Worm (Caenorhabditis elegans) whole organism, L4 larva: ENCODE measurements around the gene F32H5.3.

Experiments used
- D1046.2 ChIP-seq: fragments of 200-800 bp; sonication (Bioruptor generic); IDR thresholded peaks from 2 replicates; pipeline ENCODE4 v1.3.6; 2022; ENCODE audit warnings: missing genetic modification characterization, missing compliant biosample characterization
- F26F4.8 ChIP-seq: fragments of 200-800 bp; sonication (Bioruptor generic); conservative IDR thresholded peaks from 2 replicates; pipeline ENCODE4 v1.3.6; 2022; ENCODE audit warnings: missing genetic modification characterization, missing compliant biosample characterization
- F44E2.7 ChIP-seq: fragments of 200-800 bp; sonication (Bioruptor generic); IDR thresholded peaks from 2 replicates; pipeline ENCODE4 v2.1.2; 2022; ENCODE audit warnings: missing genetic modification characterization, missing compliant biosample characterization
- R02D3.7 ChIP-seq: fragments of 150-350 bp; sonication (generic microtip); optimal IDR thresholded peaks from 3 replicates; lab custom pipeline; 2014; ENCODE audit warnings: missing biosample characterization, missing genetic modification characterization
- T20F7.1 ChIP-seq: fragments of 200-800 bp; sonication (Bioruptor generic); optimal IDR thresholded peaks from 2 replicates; lab custom pipeline; 2018; ENCODE audit warnings: mild to moderate bottlenecking, missing genetic modification characterization, missing compliant biosample characterization
- T26A8.4 ChIP-seq: fragments of 200-800 bp; sonication (Bioruptor generic); IDR thresholded peaks from 2 replicates; pipeline ENCODE4 v1.3.6; 2022; ENCODE audit warnings: missing genetic modification characterization, missing compliant biosample characterization
- Y105C5A.15 ChIP-seq: fragments of 200-800 bp; sonication (Bioruptor generic); IDR thresholded peaks from 2 replicates; pipeline ENCODE4 v1.3.6; 2022; ENCODE audit warnings: missing genetic modification characterization, missing compliant biosample characterization
- Y5F2A.4 ChIP-seq: fragments of 200-800 bp; sonication (Bioruptor generic); optimal IDR thresholded peaks from 2 replicates; lab custom pipeline; 2018; ENCODE audit warnings: mild to moderate bottlenecking, missing genetic modification characterization, missing compliant biosample characterization
- Y75B8A.6 ChIP-seq: fragments of 200-800 bp; sonication (Bioruptor generic); IDR thresholded peaks from 2 replicates; pipeline ENCODE4 v1.3.6; 2022; ENCODE audit warnings: missing genetic modification reagents, missing genetic modification characterization, missing compliant biosample characterization
- ZK337.2 ChIP-seq: fragments of 200-800 bp; sonication (Bioruptor generic); IDR thresholded peaks from 2 replicates; pipeline ENCODE4 v1.3.6; 2022; ENCODE audit warnings: missing genetic modification reagents, missing genetic modification characterization, missing compliant biosample characterization
- aha-1 ChIP-seq: fragments of 150-350 bp; peaks from one replicate; lab custom pipeline; 2014; ENCODE audit warnings: missing biosample characterization, missing genetic modification characterization
- ceh-28 ChIP-seq: fragments of 150-350 bp; optimal IDR thresholded peaks from 2 replicates; lab custom pipeline; 2014; ENCODE audit warnings: missing biosample characterization, missing genetic modification reagents, missing genetic modification characterization
- ceh-32 ChIP-seq: sonication (generic microtip); optimal IDR thresholded peaks from 2 replicates; lab custom pipeline; 2016; ENCODE audit warnings: mild to moderate bottlenecking, missing genetic modification characterization, missing compliant biosample characterization; ENCODE audit not compliant: poor library complexity
- ceh-44 ChIP-seq: fragments of 200-800 bp; sonication (Bioruptor generic); IDR thresholded peaks from 2 replicates; pipeline ENCODE4 v1.3.6; 2022; ENCODE audit warnings: missing genetic modification reagents, missing genetic modification characterization, missing compliant biosample characterization
- ceh-82 ChIP-seq: sonication (generic microtip); optimal IDR thresholded peaks from 2 replicates; lab custom pipeline; 2017; ENCODE audit warnings: missing biosample characterization, missing genetic modification characterization
- ces-1 ChIP-seq: fragments of 150-350 bp; sonication (generic microtip); optimal IDR thresholded peaks from 4 replicates; lab custom pipeline; 2014; ENCODE audit warnings: missing biosample characterization, missing genetic modification reagents, missing genetic modification characterization
- cey-2 ChIP-seq: sonication (generic microtip); optimal IDR thresholded peaks from 3 replicates; lab custom pipeline; 2017; ENCODE audit warnings: missing genetic modification characterization, mild to moderate bottlenecking, missing compliant biosample characterization, antibody characterized with exemption, borderline replicate concordance; ENCODE audit not compliant: insufficient read depth
- daf-8 ChIP-seq: fragments of 200-800 bp; sonication (Bioruptor generic); IDR thresholded peaks from 2 replicates; pipeline ENCODE4 v1.3.6; 2022; ENCODE audit warnings: missing genetic modification characterization, missing compliant biosample characterization
- dmd-6 ChIP-seq: fragments of 200-800 bp; sonication (Bioruptor generic); IDR thresholded peaks from 2 replicates; pipeline ENCODE4 v1.3.6; 2022; ENCODE audit warnings: missing genetic modification reagents, missing genetic modification characterization, missing compliant biosample characterization
- dmd-8 ChIP-seq: fragments of 200-800 bp; sonication (Bioruptor generic); IDR thresholded peaks from 2 replicates; pipeline ENCODE4 v1.3.6; 2022; ENCODE audit warnings: missing genetic modification characterization, missing compliant biosample characterization
- egl-43 ChIP-seq: fragments of 200-800 bp; sonication (Bioruptor generic); IDR thresholded peaks from 2 replicates; pipeline ENCODE4 v1.3.6; 2022; ENCODE audit warnings: missing genetic modification reagents, missing genetic modification characterization, missing compliant biosample characterization
- fkh-10 ChIP-seq: fragments of 150-350 bp; optimal IDR thresholded peaks from 2 replicates; lab custom pipeline; 2014; ENCODE audit warnings: missing biosample characterization, missing genetic modification reagents, missing genetic modification characterization
- fos-1 ChIP-seq: fragments of 150-350 bp; optimal IDR thresholded peaks from 2 replicates; lab custom pipeline; 2014; ENCODE audit warnings: missing biosample characterization, missing genetic modification characterization
- jun-1 ChIP-seq: fragments of 150-350 bp; optimal IDR thresholded peaks from 2 replicates; lab custom pipeline; 2014; ENCODE audit warnings: missing biosample characterization, missing genetic modification reagents, missing genetic modification characterization
- lin-1 ChIP-seq: fragments of 200-800 bp; sonication (Bioruptor generic); IDR thresholded peaks from 2 replicates; pipeline ENCODE4 v1.3.6; 2022; ENCODE audit warnings: missing genetic modification reagents, missing genetic modification characterization, missing compliant biosample characterization
- lin-13 ChIP-seq: fragments of 150-350 bp; optimal IDR thresholded peaks from 2 replicates; lab custom pipeline; 2014; ENCODE audit warnings: missing biosample characterization, missing genetic modification reagents, missing genetic modification characterization
- lin-15B ChIP-seq: fragments of 150-350 bp; sonication (generic microtip); optimal IDR thresholded peaks from 3 replicates; lab custom pipeline; 2014; ENCODE audit warnings: missing biosample characterization, missing genetic modification characterization
- lin-39 ChIP-seq: fragments of 150-350 bp; optimal IDR thresholded peaks from 2 replicates; lab custom pipeline; 2014; ENCODE audit warnings: missing biosample characterization, missing genetic modification reagents, missing genetic modification characterization
- lir-3 ChIP-seq: sonication (generic microtip); optimal IDR thresholded peaks from 2 replicates; lab custom pipeline; 2016; ENCODE audit warnings: mild to moderate bottlenecking, missing genetic modification characterization, missing compliant biosample characterization
- lsy-2 ChIP-seq, 2 experiments: fragments of 150-350 bp in 1 of 2; sonication (generic microtip) in 1 of 2; optimal IDR thresholded peaks; 2 replicates each; lab custom pipeline; 2014 to 2017; ENCODE audit warnings: missing biosample characterization in 2 of 2, missing genetic modification characterization in 2 of 2
- madf-9 ChIP-seq: fragments of 200-800 bp; sonication (Bioruptor generic); conservative IDR thresholded peaks from 2 replicates; pipeline ENCODE4 v1.3.6; 2022; ENCODE audit warnings: missing genetic modification reagents, missing genetic modification characterization, missing compliant biosample characterization
- mep-1 ChIP-seq: fragments of 150-350 bp; sonication (generic microtip); optimal IDR thresholded peaks from 3 replicates; lab custom pipeline; 2014; ENCODE audit warnings: missing biosample characterization, missing genetic modification characterization
- mxl-3 ChIP-seq: fragments of 200-800 bp; sonication (Bioruptor generic); optimal IDR thresholded peaks from 2 replicates; lab custom pipeline; 2018; ENCODE audit warnings: mild to moderate bottlenecking, missing genetic modification characterization, missing compliant biosample characterization
- nhr-102 ChIP-seq: sonication (generic microtip); optimal IDR thresholded peaks from 2 replicates; lab custom pipeline; 2016; ENCODE audit warnings: mild to moderate bottlenecking, missing genetic modification characterization, moderate library complexity, missing compliant biosample characterization
- nhr-11 ChIP-seq: fragments of 150-350 bp; optimal IDR thresholded peaks from 2 replicates; lab custom pipeline; 2014; ENCODE audit warnings: missing biosample characterization, missing genetic modification characterization
- nhr-111 ChIP-seq: fragments of 200-800 bp; sonication (Bioruptor generic); optimal IDR thresholded peaks from 2 replicates; lab custom pipeline; 2018; ENCODE audit warnings: mild to moderate bottlenecking, missing genetic modification characterization, missing compliant biosample characterization
- nhr-25 ChIP-seq: sonication (generic microtip); optimal IDR thresholded peaks from 2 replicates; lab custom pipeline; 2017; ENCODE audit warnings: missing genetic modification characterization, mild to moderate bottlenecking, missing compliant biosample characterization, antibody characterized with exemption, moderate library complexity, borderline replicate concordance; ENCODE audit not compliant: insufficient read depth
- nhr-28 ChIP-seq: fragments of 150-350 bp; optimal IDR thresholded peaks from 2 replicates; lab custom pipeline; 2014; ENCODE audit warnings: missing biosample characterization, missing genetic modification characterization
- nhr-42 ChIP-seq: fragments of 200-800 bp; sonication (Bioruptor generic); IDR thresholded peaks from 2 replicates; pipeline ENCODE4 v1.3.6; 2022; ENCODE audit warnings: missing genetic modification characterization, missing compliant biosample characterization
- nhr-48 ChIP-seq: sonication (generic microtip); optimal IDR thresholded peaks from 2 replicates; lab custom pipeline; 2016; ENCODE audit warnings: mild to moderate bottlenecking, missing genetic modification characterization, missing compliant biosample characterization
- nhr-77 ChIP-seq: fragments of 150-350 bp; optimal IDR thresholded peaks from 2 replicates; lab custom pipeline; 2014; ENCODE audit warnings: missing biosample characterization, missing genetic modification characterization
- pha-4 ChIP-seq, 2 experiments: fragments of 150-350 bp in 1 of 2; fragments of 200-800 bp in 1 of 2; sonication (Bioruptor generic) in 1 of 2; IDR thresholded peaks in 1 of 2; optimal IDR thresholded peaks in 1 of 2; 2 replicates each; pipeline versions ENCODE4 v1.3.6 to Lab custom; 2014 to 2022; ENCODE audit warnings: missing genetic modification characterization in 2 of 2, missing genetic modification reagents in 2 of 2, missing biosample characterization in 1 of 2, missing compliant biosample characterization in 1 of 2
- php-3 ChIP-seq: fragments of 200-800 bp; sonication (Bioruptor generic); IDR thresholded peaks from 2 replicates; pipeline ENCODE4 v1.3.6; 2022; ENCODE audit warnings: missing genetic modification reagents, missing genetic modification characterization, missing compliant biosample characterization
- pqm-1 ChIP-seq: sonication (generic microtip); optimal IDR thresholded peaks from 2 replicates; lab custom pipeline; 2017; ENCODE audit warnings: missing biosample characterization, missing genetic modification characterization
- rbr-2 ChIP-seq: sonication (generic microtip); optimal IDR thresholded peaks from 2 replicates; lab custom pipeline; 2016; ENCODE audit warnings: missing genotype, missing genetic modification characterization, missing compliant biosample characterization
- sdz-12 ChIP-seq: fragments of 200-800 bp; sonication (Bioruptor generic); optimal IDR thresholded peaks from 2 replicates; lab custom pipeline; 2018; ENCODE audit warnings: mild to moderate bottlenecking, missing genetic modification characterization, missing compliant biosample characterization
- tra-1 ChIP-seq: fragments of 200-800 bp; sonication (Bioruptor generic); IDR thresholded peaks from 2 replicates; pipeline ENCODE4 v1.3.6; 2022; ENCODE audit warnings: missing genetic modification reagents, missing genetic modification characterization, missing compliant biosample characterization
- zag-1 ChIP-seq: fragments of 150-350 bp; optimal IDR thresholded peaks from 2 replicates; lab custom pipeline; 2014; ENCODE audit warnings: missing biosample characterization, missing genetic modification characterization
- zfp-2 ChIP-seq: sonication (generic microtip); optimal IDR thresholded peaks from 2 replicates; lab custom pipeline; 2016; ENCODE audit warnings: mild to moderate bottlenecking, missing genetic modification characterization, missing compliant biosample characterization
- zip-2 ChIP-seq: fragments of 150-350 bp; optimal IDR thresholded peaks from 2 replicates; lab custom pipeline; 2014; ENCODE audit warnings: missing biosample characterization, missing genetic modification characterization

The F32H5.3 gene

DNA sequence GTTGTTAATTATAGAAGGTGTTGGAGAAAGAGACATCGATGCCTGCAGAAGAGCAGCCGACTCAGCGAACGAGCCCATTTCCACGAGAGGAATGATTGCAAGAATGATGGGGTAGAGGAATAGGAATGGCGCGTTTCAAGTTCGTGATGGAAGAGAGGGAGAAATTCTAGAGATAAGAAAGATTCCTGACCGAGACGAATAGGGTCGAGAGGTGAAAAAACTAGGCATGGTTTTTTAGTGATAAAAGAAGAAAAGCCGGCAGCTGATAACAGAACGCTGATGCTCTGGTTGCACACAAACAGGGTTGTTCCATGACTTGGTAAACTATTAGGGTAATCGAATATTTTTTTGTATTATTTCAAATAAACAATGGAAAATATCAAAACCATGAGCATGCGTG lies 13.7 kb downstream of the F32H5.3 start (continued):
- TF ChIP-seq nhr-77 (peak; percentile 75), aha-1 (tag; lab: Kevin White, UChicago) (peak; percentile 44), php-3 (peak; percentile 39; the same call in 1 of the 2 replicates)
- TF ChIP-seq, all 104 proteins: peak for 17

DNA sequence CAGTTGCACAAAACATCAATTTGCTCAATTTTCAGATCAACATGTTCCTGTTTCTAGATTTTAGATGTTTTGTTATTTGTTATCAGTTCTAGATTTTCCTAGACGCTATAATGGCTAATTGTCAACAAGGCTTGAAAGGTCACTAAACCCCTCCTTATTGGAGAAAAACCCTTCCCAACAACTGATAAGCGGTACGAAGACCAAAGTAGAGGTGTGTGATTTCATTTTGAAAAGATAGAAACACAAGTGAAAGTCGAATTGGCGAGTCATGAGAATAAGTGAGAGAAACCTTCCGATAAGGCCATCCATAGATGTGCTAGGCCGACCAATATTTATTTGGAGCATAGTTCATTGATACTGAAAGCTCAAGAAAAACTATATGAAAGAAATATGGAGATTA lies 14.5 kb downstream of the F32H5.3 start:
- TF ChIP-seq R02D3.7 (no peak), nhr-11 (tag; lab: Kevin White, UChicago) (no peak), mep-1 (tag; lab: Kevin White, UChicago) (peak; percentile 65), lin-39 (tag; lab: Kevin White, UChicago) (no peak), madf-9 (no peak), F26F4.8 (no peak), cey-2 (tag; lab: Kevin White, UChicago) (no peak), ceh-44 (GFP tag; lab: Robert Waterston, UW) (no peak), nhr-25 (tag; lab: Kevin White, UChicago) (no peak), T26A8.4 (no peak), ceh-82 (tag; lab: Kevin White, UChicago) (no peak), daf-8 (GFP tag; lab: Robert Waterston, UW) (no peak), pqm-1 (tag; lab: Kevin White, UChicago) (peak; percentile 89), ceh-28 (no peak), Y105C5A.15 (no peak), Y75B8A.6 (GFP tag; lab: Robert Waterston, UW) (no peak), zip-2 (tag; lab: Kevin White, UChicago) (no peak), Y5F2A.4 (no peak), dmd-6 (GFP tag; lab: Robert Waterston, UW) (peak; percentile 81), sdz-12 (GFP tag; lab: Kevin White, UChicago) (no peak), D1046.2 (GFP tag; lab: Robert Waterston, UW) (no peak), F44E2.7 (GFP tag; lab: Robert Waterston, UW) (no peak), zfp-2 (tag; lab: Kevin White, UChicago) (no peak), fkh-10 (GFP tag; lab: Kevin White, UChicago) (no peak), php-3 (peak; percentile 69), ZK337.2 (no peak), ceh-32 (tag; lab: Kevin White, UChicago) (no peak), dmd-8 (no peak), T20F7.1 (peak; percentile 3), lsy-2 (tag; optimal IDR thresholded peaks at IDR 0.05; lab: Kevin White, UChicago) (peak in 1 of 2 experiments; percentile 26), mxl-3 (GFP tag; lab: Kevin White, UChicago) (no peak), rbr-2 (tag; lab: Kevin White, UChicago) (no peak), nhr-28 (tag; lab: Kevin White, UChicago) (peak; percentile 91), nhr-111 (GFP tag; lab: Kevin White, UChicago) (no peak), lin-1 (GFP tag; lab: Robert Waterston, UW) (peak; percentile 76; the same call in 1 of the 2 replicates), tra-1 (peak; percentile 58; the same call in 1 of the 2 replicates), nhr-102 (peak; percentile 50), ces-1 (GFP tag; lab: Kevin White, UChicago) (no peak), nhr-42 (GFP tag; lab: Robert Waterston, UW) (no peak), zag-1 (tag; lab: Kevin White, UChicago) (no peak), nhr-48 (tag; lab: Kevin White, UChicago) (peak; percentile 57), jun-1 (tag; lab: Kevin White, UChicago) (no peak), lin-13 (GFP tag; lab: Kevin White, UChicago) (no peak), fos-1 (tag; lab: Kevin White, UChicago) (no peak), egl-43 (no peak), lir-3 (tag; lab: Kevin White, UChicago) (no peak), lin-15B (tag; lab: Kevin White, UChicago) (no peak), pha-4 (GFP tag; IDR thresholded peaks at IDR 0.05; lab: Robert Waterston, UW) (no peak), pha-4 (tag; optimal IDR thresholded peaks at IDR 0.05; lab: Kevin White, UChicago) (no peak)
